Fruit fly (Drosophila melanogaster): ENCODE data around the gene dop.
A peak's percentile ranks its signal among the peaks of the same experiment; 100 is the strongest.

Gene dop

DNA sequence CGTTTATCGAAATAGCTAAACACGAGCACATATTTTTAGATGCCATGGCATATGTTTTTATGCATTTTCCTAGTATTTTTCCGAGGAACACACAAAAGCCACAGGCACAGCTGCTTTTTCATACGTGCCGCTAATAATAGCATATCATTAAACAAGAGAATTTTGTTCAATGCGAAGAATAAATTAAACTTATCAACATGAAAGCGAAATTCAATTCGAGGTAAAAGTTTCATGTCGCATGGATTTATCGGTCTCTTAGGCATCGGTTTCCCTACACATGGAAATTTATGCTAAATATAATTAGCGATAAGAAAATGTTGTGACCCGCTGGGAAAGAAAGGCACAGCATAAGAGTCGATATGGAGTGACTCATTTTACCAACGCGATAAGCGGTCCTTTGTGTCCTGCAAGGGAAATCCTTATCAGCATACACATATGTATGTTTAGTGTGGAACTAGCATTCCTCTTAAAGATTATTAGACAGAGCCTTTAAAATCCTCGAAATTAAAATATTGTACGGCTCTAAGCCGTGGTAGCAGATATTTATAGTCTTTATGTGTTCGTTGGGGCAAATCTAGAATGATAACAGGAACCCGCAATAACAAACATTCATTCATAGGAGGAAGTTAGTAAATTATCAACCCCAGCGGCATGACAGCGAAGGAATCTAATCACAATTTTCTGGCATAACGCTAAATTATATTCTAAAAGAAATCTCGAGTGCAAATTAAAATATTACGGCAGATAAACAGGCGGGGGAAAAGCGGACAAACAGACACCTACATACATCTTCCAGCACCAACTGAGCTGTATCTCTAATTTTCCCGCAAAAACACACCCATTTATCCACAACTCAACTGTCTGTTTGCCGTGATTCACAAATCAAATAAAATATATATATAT lies 34.1 kb upstream of the dop start, which contains the start of gene CG43248:
Gene CG43248, minus strand, starts transcription at position 51 of the 903 bp plus-strand sequence.
- no peak for TF ChIP-seq sim (GFP tag; IDR thresholded peaks at IDR 0.05)
- peak; percentile 11 for TF ChIP-seq Med (GFP tag)
- TF ChIP-seq sens (GFP tag): peak; percentile 77
- TF ChIP-seq Blimp-1 (GFP tag; optimal IDR thresholded peaks at IDR 0.05): peak; percentile 30
- TF ChIP-seq CG3163 (GFP tag; optimal IDR thresholded peaks at IDR 0.05): no peak
- no peak for TF ChIP-seq ab (GFP tag; optimal IDR thresholded peaks at IDR 0.05)
- TF ChIP-seq CG15479 (GFP tag; optimal IDR thresholded peaks at IDR 0.05): peak; percentile 42
- TF ChIP-seq twi (tag; optimal IDR thresholded peaks at IDR 0.05): peak; percentile 11
- TF ChIP-seq CG6813 (GFP tag; optimal IDR thresholded peaks at IDR 0.05): no peak
- no peak for TF ChIP-seq CG17359 (tag; optimal IDR thresholded peaks at IDR 0.05)
- no peak for TF ChIP-seq Oaz (GFP tag; IDR thresholded peaks at IDR 0.05)
- TF ChIP-seq CG8089 (GFP tag; optimal IDR thresholded peaks at IDR 0.05): no peak
- peak; percentile 82 for TF ChIP-seq exex (tag; optimal IDR thresholded peaks at IDR 0.05)
- TF ChIP-seq Hey (tag; optimal IDR thresholded peaks at IDR 0.05): peak; percentile 21
- no peak for TF ChIP-seq tin (GFP tag; optimal IDR thresholded peaks at IDR 0.05)
- peak; percentile 54 for TF ChIP-seq CG7745 (tag; optimal IDR thresholded peaks at IDR 0.05)
- TF ChIP-seq vvl (GFP tag; IDR thresholded peaks at IDR 0.05): peak; percentile 32; the same call in 1 of the 2 replicates
- peak; percentile 61 for TF ChIP-seq CG10274 (GFP tag; optimal IDR thresholded peaks at IDR 0.05)
- no peak for TF ChIP-seq btn (GFP tag; optimal IDR thresholded peaks at IDR 0.05)

dm6 chr3L:15532368-15533030 lies 33.3 kb upstream of the dop start:
- TF ChIP-seq sug (tag; optimal IDR thresholded peaks at IDR 0.05): peak; percentile 14
- peak; percentile 35; the same call in 1 of the 2 replicates for TF ChIP-seq al (GFP tag; IDR thresholded peaks at IDR 0.05)
- TF ChIP-seq usp (GFP tag; optimal IDR thresholded peaks at IDR 0.05): no peak
- peak; percentile 32 for TF ChIP-seq CG30403 (GFP tag; optimal IDR thresholded peaks at IDR 0.05)
- TF ChIP-seq Gug (GFP tag; IDR thresholded peaks at IDR 0.05): peak; percentile 21; the same call in 1 of the 4 replicates
- peak; percentile 60 to 70 for TF ChIP-seq Trl (optimal IDR thresholded peaks at IDR 0.05)
- peak; percentile 56 for TF ChIP-seq Trl (GFP tag; optimal IDR thresholded peaks at IDR 0.05)
- peak; percentile 48 for TF ChIP-seq row (GFP tag; IDR thresholded peaks at IDR 0.05)
- TF ChIP-seq CG10274 (GFP tag; optimal IDR thresholded peaks at IDR 0.05): peak; percentile 6
- TF ChIP-seq CG14014 (GFP tag; IDR thresholded peaks at IDR 0.05): peak; percentile 59; the same call in 1 of the 2 replicates
- no peak for TF ChIP-seq CG10431 (GFP tag; optimal IDR thresholded peaks at IDR 0.05)
- TF ChIP-seq trem (tag; optimal IDR thresholded peaks at IDR 0.05): peak; percentile 43
- no peak for TF ChIP-seq CG30020 (tag; optimal IDR thresholded peaks at IDR 0.05)
- no peak for TF ChIP-seq p53 (GFP tag; optimal IDR thresholded peaks at IDR 0.05)
- peak; percentile 66 for TF ChIP-seq Xrp1 (GFP tag; IDR thresholded peaks at IDR 0.05)
- TF ChIP-seq CG8765 (GFP tag; IDR thresholded peaks at IDR 0.05): peak; percentile 35; the same call in 1 of the 2 replicates
- TF ChIP-seq pum (GFP tag; optimal IDR thresholded peaks at IDR 0.05): no peak
- peak; percentile 25 for TF ChIP-seq CG6254 (GFP tag; optimal IDR thresholded peaks at IDR 0.05)
- peak; percentile 54 for TF ChIP-seq ttk (GFP tag; IDR thresholded peaks at IDR 0.05)
- peak; percentile 49 for TF ChIP-seq Meics (GFP tag; optimal IDR thresholded peaks at IDR 0.05)
- peak; percentile 34 for TF ChIP-seq nom (GFP tag; optimal IDR thresholded peaks at IDR 0.05)
- TF ChIP-seq mirr (GFP tag; optimal IDR thresholded peaks at IDR 0.05): peak; percentile 15
- no peak for TF ChIP-seq D (optimal IDR thresholded peaks at IDR 0.05)
- TF ChIP-seq D (GFP tag; optimal IDR thresholded peaks at IDR 0.05): peak; percentile 70
- TF ChIP-seq otp (GFP tag; IDR thresholded peaks at IDR 0.05): 0 out of 3 replicates have a peak, but pooled peaks have one; percentile 43
- TF ChIP-seq wdn (GFP tag; IDR thresholded peaks at IDR 0.05): 0 out of 2 replicates have a peak, but pooled peaks have one; percentile 5
- peak; percentile 68 for TF ChIP-seq CG12769 (tag; optimal IDR thresholded peaks at IDR 0.05)
- TF ChIP-seq Asciz (GFP tag; optimal IDR thresholded peaks at IDR 0.05): peak; percentile 6
- no peak for TF ChIP-seq CG1602 (GFP tag; optimal IDR thresholded peaks at IDR 0.05)
- peak; percentile 58 for TF ChIP-seq CG32532 (GFP tag; IDR thresholded peaks at IDR 0.05)

Data from whole organism, embryonic.